Fruit fly (Drosophila melanogaster) whole organism, pupa: ENCODE results near the gene CG13280.

Source experiments
- CG10348 ChIP-seq: fragments of 200-800 bp; sonication (Bioruptor generic); IDR thresholded peaks from 2 replicates; pipeline ENCODE4 v1.3.6; 2022; ENCODE audit warnings: missing biosample characterization, missing genetic modification characterization
- CG12605 ChIP-seq: fragments of 200-800 bp; sonication (Bioruptor generic); IDR thresholded peaks from 2 replicates; pipeline ENCODE4 v1.3.6; 2022; ENCODE audit warnings: missing biosample characterization, missing genetic modification characterization
- CG13204 ChIP-seq: fragments of 200-800 bp; sonication (Bioruptor generic); optimal IDR thresholded peaks from 2 replicates; lab custom pipeline; 2018; ENCODE audit warnings: missing biosample characterization, mild to moderate bottlenecking, missing genetic modification characterization, moderate library complexity
- CG14655 ChIP-seq: fragments of 200-800 bp; sonication (Bioruptor generic); optimal IDR thresholded peaks from 3 replicates; lab custom pipeline; 2017; ENCODE audit warnings: mild to moderate bottlenecking, missing biosample characterization, missing genetic modification reagents, missing genetic modification characterization
- CG15710 ChIP-seq: fragments of 200-800 bp; sonication (Bioruptor generic); optimal IDR thresholded peaks from 2 replicates; lab custom pipeline; 2018; ENCODE audit warnings: missing biosample characterization, mild to moderate bottlenecking, missing genetic modification characterization, moderate library complexity
- CG17806 ChIP-seq: fragments of 200-800 bp; sonication (Bioruptor generic); optimal IDR thresholded peaks from 2 replicates; lab custom pipeline; 2018; ENCODE audit warnings: missing biosample characterization, mild to moderate bottlenecking, missing genetic modification characterization, moderate library complexity
- CG32121 ChIP-seq: fragments of 200-800 bp; sonication (Bioruptor generic); IDR thresholded peaks from 2 replicates; pipeline ENCODE4 v1.3.6; 2022; ENCODE audit warnings: missing biosample characterization, missing genetic modification characterization
- CG34367 ChIP-seq: fragments of 200-800 bp; sonication (Bioruptor generic); optimal IDR thresholded peaks from 2 replicates; lab custom pipeline; 2018; ENCODE audit warnings: missing biosample characterization, mild to moderate bottlenecking, missing genetic modification characterization
- CG4496 ChIP-seq: fragments of 200-800 bp; sonication (Bioruptor generic); IDR thresholded peaks from 3 replicates; pipeline ENCODE4 v1.3.6; 2022; ENCODE audit warnings: missing biosample characterization, missing genetic modification characterization
- CG8159 ChIP-seq: fragments of 200-800 bp; sonication (Bioruptor generic); optimal IDR thresholded peaks from 3 replicates; lab custom pipeline; 2018; ENCODE audit warnings: missing biosample characterization, mild to moderate bottlenecking, missing genetic modification characterization, moderate library complexity
- CG8301 ChIP-seq: fragments of 200-800 bp; sonication (Bioruptor generic); optimal IDR thresholded peaks from 2 replicates; lab custom pipeline; 2018; ENCODE audit warnings: missing biosample characterization, mild to moderate bottlenecking, missing genetic modification characterization
- CG9948 ChIP-seq: fragments of 200-800 bp; sonication (Bioruptor generic); optimal IDR thresholded peaks from 2 replicates; lab custom pipeline; 2018; ENCODE audit warnings: missing biosample characterization, mild to moderate bottlenecking, missing genetic modification characterization, moderate library complexity
- D1 ChIP-seq: fragments of 200-800 bp; sonication (Bioruptor generic); optimal IDR thresholded peaks from 2 replicates; lab custom pipeline; 2018; ENCODE audit warnings: missing biosample characterization, mild to moderate bottlenecking, missing genetic modification characterization, moderate library complexity
- EcR ChIP-seq: fragments of 200-800 bp; sonication (Bioruptor generic); optimal IDR thresholded peaks from 3 replicates; lab custom pipeline; 2019; ENCODE audit warnings: missing biosample characterization, missing genetic modification characterization, mild to moderate bottlenecking, moderate library complexity, missing genetic modification reagents
- Ets98B ChIP-seq: fragments of 200-800 bp; sonication (Bioruptor generic); IDR thresholded peaks from 2 replicates; pipeline ENCODE4 v1.3.6; 2022; ENCODE audit warnings: missing biosample characterization, missing genetic modification characterization
- Pif1A ChIP-seq: fragments of 200-800 bp; sonication (Bioruptor generic); optimal IDR thresholded peaks from 3 replicates; lab custom pipeline; 2016; ENCODE audit warnings: missing biosample characterization, missing genetic modification characterization
- Pif1B ChIP-seq: fragments of 200-800 bp; sonication (Bioruptor generic); optimal IDR thresholded peaks from 3 replicates; lab custom pipeline; 2016; ENCODE audit warnings: missing biosample characterization, missing genetic modification characterization
- Snoo ChIP-seq: fragments of 200-800 bp; sonication (Bioruptor generic); optimal IDR thresholded peaks from 3 replicates; lab custom pipeline; 2017; ENCODE audit warnings: missing biosample characterization, mild to moderate bottlenecking, missing genetic modification characterization, inconsistent platforms
- fd96Ca ChIP-seq: fragments of 200-800 bp; sonication (Bioruptor generic); IDR thresholded peaks from 3 replicates; pipeline ENCODE4 v1.3.6; 2022; ENCODE audit warnings: missing biosample characterization, missing genetic modification characterization
- gl ChIP-seq: fragments of 200-800 bp; sonication (Bioruptor generic); optimal IDR thresholded peaks from 2 replicates; lab custom pipeline; 2018; ENCODE audit warnings: missing biosample characterization, mild to moderate bottlenecking, missing genetic modification characterization
- rn ChIP-seq: fragments of 200-800 bp; sonication (Bioruptor generic); IDR thresholded peaks from 2 replicates; pipeline ENCODE4 v1.3.6; 2022; ENCODE audit warnings: missing biosample characterization, missing genetic modification characterization

The CG13280 gene

DNA sequence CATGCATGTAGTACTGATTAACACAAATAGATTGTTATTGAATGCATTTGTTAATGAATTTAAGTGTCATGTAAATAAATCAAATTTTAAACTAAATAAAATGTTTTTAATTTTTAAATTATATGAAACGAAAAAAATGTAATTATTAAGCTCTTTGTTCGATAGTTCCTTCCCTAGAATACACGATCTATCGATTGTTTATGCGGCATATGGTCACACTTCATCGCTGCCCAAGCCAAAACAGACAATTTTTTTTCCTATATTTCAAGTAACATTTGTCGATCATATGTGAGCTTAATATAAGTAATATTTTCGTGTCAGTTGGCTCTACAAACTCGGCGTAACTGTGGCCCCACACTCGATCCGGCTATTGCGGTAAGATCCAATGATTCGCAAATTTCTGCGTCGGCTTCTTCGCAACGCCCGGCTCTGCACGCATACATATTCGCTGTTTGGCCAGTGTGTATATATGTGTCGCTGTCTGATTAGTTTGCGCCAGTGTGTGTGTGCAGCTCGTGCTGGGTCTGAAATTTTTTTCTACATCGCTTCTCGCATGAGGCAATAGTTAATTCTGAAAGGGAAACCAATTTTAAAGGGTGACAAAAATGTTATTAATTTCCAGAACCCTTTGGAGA, 6.1 kb upstream of the CG13280 start, which contains the start of gene AspRS-m:
AspRS-m (plus strand) TSS at position 207 of the 635 bp plus-strand sequence.
- no peak for TF ChIP-seq CG4496
- no peak for TF ChIP-seq CG8159 (tag; lab: Kevin White, UChicago)
- no peak for TF ChIP-seq Ets98B (GFP tag; lab: Robert Waterston, UW)
- TF ChIP-seq fd96Ca (GFP tag; lab: Robert Waterston, UW) = no peak
- TF ChIP-seq CG17806 (tag; lab: Kevin White, UChicago) = no peak
- TF ChIP-seq gl = no peak
- TF ChIP-seq, all 21 proteins: peak for 0

DNA sequence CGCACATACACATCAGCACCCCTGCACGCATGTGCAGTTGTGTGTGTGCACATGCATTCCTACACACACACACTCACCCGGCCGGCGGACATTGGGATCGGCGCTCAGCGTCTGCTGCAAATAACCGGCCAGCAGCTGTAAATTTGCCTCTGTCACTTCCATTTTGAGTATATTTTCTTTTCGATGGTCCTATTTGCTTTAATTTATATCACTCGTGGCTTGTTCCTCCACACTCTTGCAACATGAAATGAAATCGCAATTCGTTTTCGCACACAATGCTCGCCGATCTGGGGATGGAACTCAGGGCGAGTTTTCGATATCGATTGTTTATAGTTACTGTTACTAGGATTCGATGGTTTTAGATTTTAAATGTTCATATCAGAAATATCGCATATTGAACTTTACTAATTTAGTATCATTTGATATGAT, 4.0 kb upstream of the CG13280 start, which contains the start of gene Cse1:
Cse1 (minus strand) TSS at position 303 of the 429 bp plus-strand sequence.
- TF ChIP-seq CG9948 (tag; lab: Kevin White, UChicago) (no peak), Pif1B (GFP tag; lab: Kevin White, UChicago) (no peak), CG32121 (GFP tag; lab: Robert Waterston, UW) (no peak), CG8159 (tag; lab: Kevin White, UChicago) (no peak), CG13204 (GFP tag; lab: Kevin White, UChicago) (no peak), fd96Ca (GFP tag; lab: Robert Waterston, UW) (no peak), CG34367 (tag; lab: Kevin White, UChicago) (no peak), Ets98B (GFP tag; lab: Robert Waterston, UW) (no peak), CG15710 (no peak), D1 (tag; lab: Kevin White, UChicago) (no peak), gl (no peak), CG17806 (tag; lab: Kevin White, UChicago) (no peak), Pif1A (GFP tag; lab: Kevin White, UChicago) (no peak), CG12605 (GFP tag; lab: Robert Waterston, UW) (no peak), CG8301 (no peak), CG14655 (GFP tag; lab: Kevin White, UChicago) (no peak)

DNA sequence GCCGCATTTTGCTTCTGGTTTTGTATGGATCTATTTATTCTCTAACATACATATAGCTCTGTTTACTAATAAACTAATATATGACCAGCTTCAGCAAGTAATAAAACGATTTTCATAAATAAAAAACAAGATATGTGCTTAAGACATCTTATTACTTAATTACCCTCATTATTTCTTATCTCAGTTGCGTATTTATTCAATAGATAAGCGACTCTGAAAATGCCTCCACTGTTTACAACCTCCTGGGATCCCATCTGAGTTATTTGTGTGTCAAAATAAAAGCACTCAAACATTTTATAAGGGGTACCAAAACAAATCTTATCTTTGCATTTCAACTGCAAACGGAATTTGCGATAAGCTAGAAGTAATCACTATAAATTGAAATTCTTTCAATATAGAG, 1.2 kb downstream of the CG13280 start:
- TF ChIP-seq fd96Ca (GFP tag; lab: Robert Waterston, UW) (no peak), CG8301 (no peak), Pif1A (GFP tag; lab: Kevin White, UChicago) (no peak), D1 (tag; lab: Kevin White, UChicago) (no peak), CG32121 (GFP tag; lab: Robert Waterston, UW) (no peak), CG14655 (GFP tag; lab: Kevin White, UChicago) (no peak), Pif1B (GFP tag; lab: Kevin White, UChicago) (no peak), Ets98B (GFP tag; lab: Robert Waterston, UW) (no peak), CG9948 (tag; lab: Kevin White, UChicago) (no peak), CG12605 (GFP tag; lab: Robert Waterston, UW) (no peak), gl (no peak), Snoo (no peak), rn (GFP tag; lab: Robert Waterston, UW) (no peak), CG17806 (tag; lab: Kevin White, UChicago) (no peak), CG34367 (tag; lab: Kevin White, UChicago) (no peak)

DNA sequence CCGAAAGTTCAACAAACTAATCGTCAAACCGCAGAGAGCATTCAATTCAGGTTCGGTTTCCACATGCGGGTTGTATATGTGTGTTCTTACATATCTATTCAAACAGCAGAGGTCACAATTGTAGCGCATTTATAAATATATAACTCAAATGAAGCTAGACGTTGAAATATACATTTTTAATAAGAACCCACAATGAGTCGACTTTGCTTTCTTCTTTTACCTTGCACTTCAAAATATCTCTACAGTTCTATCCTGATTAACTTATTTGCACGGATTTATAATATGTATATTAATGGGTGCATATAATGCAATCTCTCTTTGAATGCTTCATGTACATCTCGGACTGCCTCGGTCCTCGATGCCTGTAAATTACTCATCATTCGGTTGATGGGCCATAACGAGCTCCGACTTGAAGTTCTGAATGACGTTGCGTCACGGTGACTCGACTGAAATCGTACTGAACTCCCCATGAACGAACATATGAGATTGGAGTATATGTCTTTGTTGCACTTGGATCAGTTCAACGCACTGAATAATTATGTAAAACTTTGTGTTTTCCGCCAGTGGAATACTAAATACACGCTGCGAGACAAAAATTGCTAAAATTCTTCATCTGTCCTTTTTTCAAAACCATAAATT, 2.4 kb downstream of the CG13280 start:
- TF ChIP-seq CG12605 (GFP tag; lab: Robert Waterston, UW) (peak; percentile 50), rn (GFP tag; lab: Robert Waterston, UW) (no peak), EcR (peak; percentile 86), CG8159 (tag; lab: Kevin White, UChicago) (peak; percentile 78), Pif1A (GFP tag; lab: Kevin White, UChicago) (peak; percentile 80), CG10348 (GFP tag; lab: Robert Waterston, UW) (no peak), Pif1B (GFP tag; lab: Kevin White, UChicago) (peak; percentile 68), CG34367 (tag; lab: Kevin White, UChicago) (peak; percentile 70), gl (peak; percentile 35), CG8301 (peak; percentile 80), CG13204 (GFP tag; lab: Kevin White, UChicago) (no peak), Snoo (peak; percentile 46), CG4496 (peak; percentile 81), CG32121 (GFP tag; lab: Robert Waterston, UW) (peak; percentile 74), CG14655 (GFP tag; lab: Kevin White, UChicago) (peak; percentile 81), CG17806 (tag; lab: Kevin White, UChicago) (peak; percentile 79), CG15710 (peak; percentile 78), fd96Ca (GFP tag; lab: Robert Waterston, UW) (no peak), Ets98B (GFP tag; lab: Robert Waterston, UW) (peak; percentile 75), D1 (tag; lab: Kevin White, UChicago) (peak; percentile 17), CG9948 (tag; lab: Kevin White, UChicago) (peak; percentile 69)
- TF ChIP-seq, all 21 proteins: peak for 17

DNA sequence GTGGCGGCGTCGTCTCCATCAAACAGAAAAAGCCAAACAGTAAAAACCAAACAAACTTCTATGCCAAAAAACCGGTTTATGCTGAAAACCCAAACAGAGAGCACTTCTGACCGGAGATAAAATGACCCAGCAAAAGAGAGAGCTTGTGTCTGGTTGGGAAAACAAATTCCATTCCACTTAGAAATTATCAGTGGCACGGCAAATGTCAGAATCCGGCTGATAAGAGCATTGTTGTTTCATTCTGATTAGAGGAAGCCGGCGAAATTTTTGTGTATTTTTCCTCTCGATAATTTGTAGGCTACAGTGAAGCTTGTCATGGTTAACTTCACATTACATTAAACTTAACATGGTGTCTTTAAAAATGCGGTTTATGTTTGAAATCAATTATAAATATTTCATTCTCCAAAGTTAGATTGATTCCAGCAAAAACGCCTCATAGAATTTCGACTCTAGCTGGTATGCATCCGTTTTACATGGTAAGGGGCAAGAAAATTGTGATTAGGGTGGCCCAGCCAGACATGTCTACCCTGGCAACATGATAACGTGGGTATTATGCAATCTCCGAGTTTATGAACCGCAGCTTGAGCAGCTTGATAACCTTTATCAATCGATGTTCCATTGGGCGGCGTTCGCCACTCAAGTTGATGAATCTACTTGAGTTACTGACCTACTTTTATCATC, 3.3 kb downstream of the CG13280 start:
- TF ChIP-seq CG8301 = no peak
- TF ChIP-seq CG8159 (tag; lab: Kevin White, UChicago) = peak; percentile 50
